Worm (Caenorhabditis elegans) whole organism, L4 larva: ENCODE data around the gene T24H10.1.

Experiments
- T20F7.1 ChIP-seq: fragments of 200-800 bp; sonication (Bioruptor generic); optimal IDR thresholded peaks from 2 replicates; lab custom pipeline; 2018; ENCODE audit warnings: mild to moderate bottlenecking, missing genetic modification characterization, missing compliant biosample characterization
- ZK546.5 ChIP-seq, 2 experiments: sonication (generic microtip); optimal IDR thresholded peaks; 2 replicates each; lab custom pipeline; 2017; ENCODE audit warnings: missing biosample characterization in 2 of 2, missing genetic modification characterization in 2 of 2
- aha-1 ChIP-seq: fragments of 150-350 bp; peaks from one replicate; lab custom pipeline; 2014; ENCODE audit warnings: missing biosample characterization, missing genetic modification characterization
- aly-2 ChIP-seq: sonication (generic microtip); optimal IDR thresholded peaks from 2 replicates; lab custom pipeline; 2018; ENCODE audit warnings: missing biosample characterization, missing genetic modification characterization
- ama-1 ChIP-seq: fragments of 150-350 bp; optimal IDR thresholded peaks from 2 replicates; lab custom pipeline; 2014; ENCODE audit warnings: inconsistent platforms, mixed read lengths
- ceh-20 ChIP-seq: fragments of 200-800 bp; sonication (Bioruptor generic); IDR thresholded peaks from 2 replicates; pipeline ENCODE4 v1.3.6; 2022; ENCODE audit warnings: missing genetic modification reagents, missing genetic modification characterization, missing compliant biosample characterization
- ceh-28 ChIP-seq: fragments of 150-350 bp; optimal IDR thresholded peaks from 2 replicates; lab custom pipeline; 2014; ENCODE audit warnings: missing biosample characterization, missing genetic modification reagents, missing genetic modification characterization
- ceh-62 ChIP-seq: sonication (generic microtip); optimal IDR thresholded peaks from 2 replicates; lab custom pipeline; 2017; ENCODE audit warnings: missing biosample characterization, missing genetic modification characterization
- ceh-82 ChIP-seq: sonication (generic microtip); optimal IDR thresholded peaks from 2 replicates; lab custom pipeline; 2017; ENCODE audit warnings: missing biosample characterization, missing genetic modification characterization
- ctbp-1 ChIP-seq: fragments of 200-800 bp; sonication (Bioruptor generic); IDR thresholded peaks from 2 replicates; pipeline ENCODE4 v1.3.6; 2022; ENCODE audit warnings: missing genetic modification reagents, missing genetic modification characterization, missing compliant biosample characterization
- daf-16 ChIP-seq, 3 experiments: sonication (generic microtip); optimal IDR thresholded peaks; 2 replicates each; lab custom pipeline; 2016 to 2017; ENCODE audit warnings: missing genetic modification characterization in 3 of 3, missing genetic modification reagents in 3 of 3, mild to moderate bottlenecking in 2 of 3, missing compliant biosample characterization in 2 of 3, missing biosample characterization in 1 of 3, moderate library complexity in 1 of 3
- dmd-6 ChIP-seq: fragments of 200-800 bp; sonication (Bioruptor generic); IDR thresholded peaks from 2 replicates; pipeline ENCODE4 v1.3.6; 2022; ENCODE audit warnings: missing genetic modification reagents, missing genetic modification characterization, missing compliant biosample characterization
- dmd-9 ChIP-seq: fragments of 200-800 bp; sonication (Bioruptor generic); IDR thresholded peaks from 2 replicates; pipeline ENCODE4 v1.3.6; 2022; ENCODE audit warnings: missing genetic modification reagents, missing genetic modification characterization, missing compliant biosample characterization
- dve-1 ChIP-seq: sonication (generic microtip); optimal IDR thresholded peaks from 2 replicates; lab custom pipeline; 2017; ENCODE audit warnings: antibody characterized with exemption, mild to moderate bottlenecking, missing genetic modification characterization, missing compliant biosample characterization; ENCODE audit not compliant: insufficient read depth
- fkh-10 ChIP-seq: fragments of 150-350 bp; optimal IDR thresholded peaks from 2 replicates; lab custom pipeline; 2014; ENCODE audit warnings: missing biosample characterization, missing genetic modification reagents, missing genetic modification characterization
- fos-1 ChIP-seq: fragments of 150-350 bp; optimal IDR thresholded peaks from 2 replicates; lab custom pipeline; 2014; ENCODE audit warnings: missing biosample characterization, missing genetic modification characterization
- hlh-11 ChIP-seq: fragments of 200-800 bp; sonication (Bioruptor generic); optimal IDR thresholded peaks from 2 replicates; lab custom pipeline; 2018; ENCODE audit warnings: mild to moderate bottlenecking, missing genetic modification characterization, missing compliant biosample characterization
- hlh-30 ChIP-seq: sonication (generic microtip); optimal IDR thresholded peaks from 2 replicates; lab custom pipeline; 2017; ENCODE audit warnings: antibody characterized with exemption, mild to moderate bottlenecking, missing genetic modification characterization, missing compliant biosample characterization; ENCODE audit not compliant: insufficient read depth
- hmg-1.1 ChIP-seq: fragments of 200-800 bp; sonication (Bioruptor generic); IDR thresholded peaks from 2 replicates; pipeline ENCODE4 v1.3.6; 2022; ENCODE audit warnings: missing genetic modification reagents, missing genetic modification characterization, missing compliant biosample characterization
- lsy-2 ChIP-seq, 2 experiments: fragments of 150-350 bp in 1 of 2; sonication (generic microtip) in 1 of 2; optimal IDR thresholded peaks; 2 replicates each; lab custom pipeline; 2014 to 2017; ENCODE audit warnings: missing biosample characterization in 2 of 2, missing genetic modification characterization in 2 of 2
- mes-2 ChIP-seq: sonication (generic microtip); optimal IDR thresholded peaks from 2 replicates; lab custom pipeline; 2016; ENCODE audit warnings: missing genotype, mild to moderate bottlenecking, missing genetic modification characterization, missing compliant biosample characterization; ENCODE audit not compliant: poor library complexity, severe bottlenecking
- mxl-2 ChIP-seq: fragments of 200-800 bp; sonication (Bioruptor generic); conservative IDR thresholded peaks from 2 replicates; pipeline ENCODE4 v1.3.6; 2022; ENCODE audit warnings: missing genetic modification reagents, missing genetic modification characterization, missing compliant biosample characterization
- nhr-28 ChIP-seq: fragments of 150-350 bp; optimal IDR thresholded peaks from 2 replicates; lab custom pipeline; 2014; ENCODE audit warnings: missing biosample characterization, missing genetic modification characterization
- nhr-6 ChIP-seq: fragments of 150-350 bp; optimal IDR thresholded peaks from 2 replicates; lab custom pipeline; 2014; ENCODE audit warnings: missing biosample characterization, missing genetic modification characterization
- pha-4 ChIP-seq, 2 experiments: fragments of 150-350 bp in 1 of 2; fragments of 200-800 bp in 1 of 2; sonication (Bioruptor generic) in 1 of 2; IDR thresholded peaks in 1 of 2; optimal IDR thresholded peaks in 1 of 2; 2 replicates each; pipeline versions ENCODE4 v1.3.6 to Lab custom; 2014 to 2022; ENCODE audit warnings: missing genetic modification characterization in 2 of 2, missing genetic modification reagents in 2 of 2, missing biosample characterization in 1 of 2, missing compliant biosample characterization in 1 of 2
- php-3 ChIP-seq: fragments of 200-800 bp; sonication (Bioruptor generic); IDR thresholded peaks from 2 replicates; pipeline ENCODE4 v1.3.6; 2022; ENCODE audit warnings: missing genetic modification reagents, missing genetic modification characterization, missing compliant biosample characterization
- pqm-1 ChIP-seq: sonication (generic microtip); optimal IDR thresholded peaks from 2 replicates; lab custom pipeline; 2017; ENCODE audit warnings: missing biosample characterization, missing genetic modification characterization
- rbr-2 ChIP-seq: sonication (generic microtip); optimal IDR thresholded peaks from 2 replicates; lab custom pipeline; 2016; ENCODE audit warnings: missing genotype, missing genetic modification characterization, missing compliant biosample characterization
- saeg-2 ChIP-seq: fragments of 200-800 bp; sonication (Bioruptor generic); IDR thresholded peaks from 2 replicates; pipeline ENCODE4 v1.3.6; 2022; ENCODE audit warnings: missing genetic modification reagents, missing genetic modification characterization, missing compliant biosample characterization
- skn-1 ChIP-seq: fragments of 150-350 bp; optimal IDR thresholded peaks from 2 replicates; lab custom pipeline; 2014; ENCODE audit warnings: missing biosample characterization, missing genetic modification characterization
- snpc-1.2 ChIP-seq: fragments of 200-800 bp; sonication (Bioruptor generic); IDR thresholded peaks from 2 replicates; pipeline ENCODE4 v1.3.6; 2022; ENCODE audit warnings: missing genetic modification reagents, missing genetic modification characterization, missing compliant biosample characterization
- spr-1 ChIP-seq: sonication (generic microtip); optimal IDR thresholded peaks from 2 replicates; lab custom pipeline; 2016; ENCODE audit warnings: mild to moderate bottlenecking, missing genetic modification characterization, missing compliant biosample characterization
- unc-62 ChIP-seq, 3 experiments: fragments of 150-350 bp in 1 of 3; sonication (generic microtip); optimal IDR thresholded peaks in 2 of 3; peaks in 1 of 3; 1 replicate in 1 of 3; 2 replicates in 2 of 3; lab custom pipeline; 2014 to 2017; ENCODE audit warnings: missing biosample characterization in 3 of 3, missing genetic modification characterization in 3 of 3, missing genetic modification reagents in 3 of 3, missing genotype in 1 of 3
- ztf-11 ChIP-seq: fragments of 150-350 bp; optimal IDR thresholded peaks from 2 replicates; lab custom pipeline; 2014; ENCODE audit warnings: missing biosample characterization, missing genetic modification characterization

Gene T24H10.1

DNA sequence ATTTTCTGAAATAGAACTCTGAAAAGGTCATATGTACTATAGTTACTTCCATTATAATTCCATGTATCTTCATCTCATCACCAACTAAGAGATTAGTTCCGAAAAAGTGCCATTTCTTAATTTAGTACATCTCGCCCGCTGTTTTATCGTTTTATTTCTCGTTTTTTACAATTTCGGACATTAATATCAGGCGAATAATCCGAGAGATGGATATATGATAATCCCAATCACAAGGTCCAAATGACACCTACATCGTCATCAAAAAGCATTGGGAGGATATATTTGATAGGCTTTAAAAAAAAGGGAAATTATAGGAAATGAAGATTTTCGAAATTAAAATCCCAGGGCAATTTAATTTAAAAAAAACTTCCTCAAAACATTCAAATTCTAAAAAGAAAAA is 21.2 kb downstream of the T24H10.1 start:
- TF ChIP-seq T20F7.1 (GFP tag; lab: Kevin White, UChicago) (no peak), mxl-2 (no peak), ceh-82 (tag; lab: Kevin White, UChicago) (no peak), unc-62 (GFP tag; optimal IDR thresholded peaks at IDR 0.05 in 1 of 2; lab: Kevin White, UChicago) (no peak), unc-62 (tag; optimal IDR thresholded peaks at IDR 0.05; lab: Kevin White, UChicago) (no peak), pha-4 (GFP tag; IDR thresholded peaks at IDR 0.05; lab: Robert Waterston, UW) (no peak), pha-4 (tag; optimal IDR thresholded peaks at IDR 0.05; lab: Kevin White, UChicago) (no peak), aly-2 (tag; lab: Kevin White, UChicago) (no peak), ceh-20 (no peak), ceh-62 (tag; lab: Kevin White, UChicago) (no peak), spr-1 (tag; lab: Kevin White, UChicago) (no peak), ZK546.5 (tag; optimal IDR thresholded peaks at IDR 0.05; lab: Kevin White, UChicago) (no peak), dve-1 (no peak), skn-1 (tag; lab: Kevin White, UChicago) (no peak), nhr-6 (no peak), snpc-1.2 (no peak), ctbp-1 (no peak)
- TF ChIP-seq, all 104 proteins: peak for 0

DNA sequence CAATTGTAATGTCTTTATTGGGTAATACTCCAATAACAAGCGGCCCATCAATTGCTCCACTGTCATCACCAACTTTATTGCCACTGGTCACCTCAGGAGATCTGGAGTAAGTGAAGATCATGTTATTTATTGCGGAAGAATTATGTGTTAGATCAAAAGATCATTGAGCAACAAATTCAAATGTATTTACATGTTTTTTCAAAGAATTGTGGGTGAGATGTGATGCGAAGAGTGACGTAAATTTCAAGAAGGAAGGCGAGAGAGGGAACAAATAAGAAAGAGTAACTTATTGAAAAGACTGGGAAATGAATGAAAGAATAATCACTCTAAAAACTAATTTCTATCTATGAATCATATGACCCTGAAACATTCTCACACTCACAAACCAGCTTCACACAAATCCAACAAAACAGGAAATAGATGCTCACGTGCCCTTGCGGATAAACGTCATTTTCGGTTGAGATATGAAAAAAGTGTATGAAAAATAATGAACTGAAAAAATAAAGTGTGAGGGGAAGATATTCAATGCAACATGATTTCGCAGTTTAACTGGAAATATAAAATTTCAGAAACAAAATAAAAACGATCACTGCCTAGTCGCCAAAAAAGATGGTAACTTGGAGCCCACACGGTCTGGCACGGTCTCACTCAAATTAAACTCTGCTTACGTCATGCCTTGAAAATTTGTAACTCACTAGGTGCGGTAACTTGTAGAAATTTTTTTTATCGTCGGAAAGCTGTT is 21.8 kb downstream of the T24H10.1 start:
- TF ChIP-seq unc-62 (GFP tag; optimal IDR thresholded peaks at IDR 0.05 in 1 of 2; lab: Kevin White, UChicago) (peak in 1 of 2 experiments; percentile 68), unc-62 (tag; optimal IDR thresholded peaks at IDR 0.05; lab: Kevin White, UChicago) (no peak), aha-1 (tag; lab: Kevin White, UChicago) (peak; percentile 51), rbr-2 (tag; lab: Kevin White, UChicago) (no peak), dmd-6 (GFP tag; lab: Robert Waterston, UW) (no peak), ceh-28 (no peak), saeg-2 (GFP tag; lab: Robert Waterston, UW) (no peak), lsy-2 (tag; optimal IDR thresholded peaks at IDR 0.05; lab: Kevin White, UChicago) (no peak), hlh-30 (peak; percentile 15), fkh-10 (GFP tag; lab: Kevin White, UChicago) (no peak)

DNA sequence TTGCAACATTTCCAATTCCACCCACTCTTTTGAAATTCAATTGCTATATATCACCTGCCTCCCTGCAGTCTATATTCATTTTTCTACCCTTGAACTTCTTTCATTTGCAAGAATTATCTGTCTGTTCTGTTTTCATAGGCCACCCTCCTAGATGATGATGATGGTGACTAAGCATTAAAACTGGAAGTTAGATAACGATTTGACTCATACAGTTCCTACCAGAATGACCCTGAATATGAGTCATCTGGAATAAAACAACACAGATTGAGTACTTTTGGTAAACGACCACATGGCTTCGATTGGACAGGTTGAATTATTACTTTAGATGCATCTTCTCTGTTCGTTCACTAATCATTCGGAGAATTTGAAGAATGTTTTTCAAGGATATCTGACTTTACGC is 25.2 kb downstream of the T24H10.1 start:
- TF ChIP-seq hlh-11 (tag; lab: Kevin White, UChicago) (no peak), ama-1 (lab: Kevin White, UChicago) (no peak), hmg-1.1 (GFP tag; lab: Robert Waterston, UW) (no peak), mes-2 (tag; lab: Kevin White, UChicago) (peak; percentile 6)

DNA sequence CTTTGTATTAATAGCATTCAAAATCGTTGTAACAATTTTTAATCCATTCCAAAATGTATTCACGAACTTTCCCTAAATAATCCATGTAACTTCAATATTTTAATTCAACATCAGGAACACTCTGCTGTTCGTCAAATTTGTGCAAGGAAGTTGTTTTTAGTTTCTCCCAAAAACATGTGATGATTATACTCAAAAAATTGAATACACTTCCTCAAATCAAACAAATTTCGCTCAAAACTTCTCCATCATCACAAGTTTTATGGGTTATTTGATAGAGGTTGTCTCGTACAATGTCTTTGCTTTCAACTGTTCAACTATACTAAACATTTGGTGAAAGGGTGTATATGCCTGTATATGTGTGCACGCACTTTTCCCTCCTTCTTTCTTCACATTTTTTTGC is 25.8 kb downstream of the T24H10.1 start:
- TF ChIP-seq unc-62 (GFP tag; optimal IDR thresholded peaks at IDR 0.05 in 1 of 2; lab: Kevin White, UChicago) (no peak), unc-62 (tag; optimal IDR thresholded peaks at IDR 0.05; lab: Kevin White, UChicago) (no peak), ceh-28 (no peak), php-3 (GFP tag; lab: Robert Waterston, UW) (0 out of 2 replicates have a peak, but pooled peaks have one; percentile 16), fos-1 (no peak), dve-1 (peak; percentile 57), pqm-1 (tag; lab: Kevin White, UChicago) (peak; percentile 44), aha-1 (tag; lab: Kevin White, UChicago) (peak; percentile 72), hlh-30 (peak; percentile 6), dmd-9 (GFP tag; lab: Robert Waterston, UW) (no peak), ztf-11 (tag; lab: Kevin White, UChicago) (no peak), daf-16 (GFP tag; optimal IDR thresholded peaks at IDR 0.05; lab: Kevin White, UChicago) (no peak), daf-16 (tag; optimal IDR thresholded peaks at IDR 0.05; lab: Kevin White, UChicago) (peak; percentile 32), nhr-28 (tag; lab: Kevin White, UChicago) (peak; percentile 29)
- TF ChIP-seq, all 104 proteins: peak for 7
